Worm (Caenorhabditis elegans): ENCODE results near the gene cal-2.

ce11 chrII:8945167-8945566 lies 15.3 kb upstream of the cal-2 start:
- TF ChIP-seq ceh-79 (tag; optimal IDR thresholded peaks at IDR 0.05) (no peak), pbrm-1 (GFP tag; IDR thresholded peaks at IDR 0.05) (no peak), nfya-2 (GFP tag; IDR thresholded peaks at IDR 0.05) (no peak), lin-54 (GFP tag; optimal IDR thresholded peaks at IDR 0.05) (no peak), Y95B8A.8 (GFP tag; IDR thresholded peaks at IDR 0.05) (no peak)

Data from whole organism, young adult.